Fruit fly (Drosophila melanogaster) whole organism, embryonic: ENCODE data around the gene CG18281.
A peak's percentile ranks its signal among the peaks of the same experiment; 100 is the strongest.

Experiments used
- BEAF-32 ChIP-seq: fragments of 200-800 bp; sonication (Bioruptor generic); optimal IDR thresholded peaks from 3 replicates; lab custom pipeline; 2017; ENCODE audit warnings: missing biosample characterization, missing genetic modification characterization, mild to moderate bottlenecking, moderate library complexity, missing genetic modification reagents
- CG10321 ChIP-seq: fragments of 200-800 bp; sonication (Bioruptor generic); IDR thresholded peaks from 2 replicates; pipeline ENCODE4 v1.3.6; 2022; ENCODE audit warnings: missing biosample characterization, missing genetic modification characterization
- CG11456 ChIP-seq: fragments of 200-800 bp; sonication (Bioruptor generic); IDR thresholded peaks from 3 replicates; pipeline ENCODE4 v1.3.6; 2022; ENCODE audit warnings: missing biosample characterization, missing genetic modification characterization
- CG11504 ChIP-seq: fragments of 200-800 bp; sonication (Bioruptor generic); optimal IDR thresholded peaks from 3 replicates; lab custom pipeline; 2019; ENCODE audit warnings: missing biosample characterization, mild to moderate bottlenecking, missing genetic modification characterization, moderate library complexity
- CG12744 ChIP-seq: fragments of 200-800 bp; sonication (Bioruptor generic); optimal IDR thresholded peaks from 2 replicates; lab custom pipeline; 2016; ENCODE audit warnings: missing biosample characterization, missing genetic modification characterization
- CG18476 ChIP-seq: fragments of 200-800 bp; sonication (Bioruptor generic); optimal IDR thresholded peaks from 2 replicates; lab custom pipeline; 2016; ENCODE audit warnings: missing biosample characterization, mild to moderate bottlenecking, missing genetic modification characterization
- CG32772 ChIP-seq: fragments of 200-800 bp; sonication (Bioruptor generic); IDR thresholded peaks from 2 replicates; pipeline ENCODE4 v1.3.6; 2022; ENCODE audit warnings: missing biosample characterization, missing genetic modification characterization
- CG4328 ChIP-seq: fragments of 200-800 bp; sonication (Bioruptor generic); optimal IDR thresholded peaks from 3 replicates; lab custom pipeline; 2017; ENCODE audit warnings: missing biosample characterization, missing genetic modification reagents, missing genetic modification characterization
- CG43689 ChIP-seq: fragments of 200-800 bp; sonication (Bioruptor generic); IDR thresholded peaks from 2 replicates; pipeline ENCODE4 v1.3.6; 2022; ENCODE audit warnings: missing biosample characterization, missing genetic modification characterization
- CG4617 ChIP-seq: fragments of 200-800 bp; sonication (Bioruptor generic); optimal IDR thresholded peaks from 3 replicates; lab custom pipeline; 2016; ENCODE audit warnings: missing biosample characterization, missing genetic modification characterization, borderline replicate concordance
- CG5953 ChIP-seq: fragments of 200-800 bp; sonication (Bioruptor generic); IDR thresholded peaks from 2 replicates; pipeline ENCODE4 v1.3.6; 2022; ENCODE audit warnings: missing biosample characterization, missing genetic modification characterization
- CG8290 ChIP-seq, 3 experiments: fragments of 200-800 bp; sonication (Bioruptor generic); optimal IDR thresholded peaks; 2 replicates each; lab custom pipeline; 2016 to 2019; ENCODE audit warnings: missing biosample characterization in 3 of 3, missing genetic modification characterization in 3 of 3, mild to moderate bottlenecking in 2 of 3, moderate library complexity in 1 of 3
- CG8478 ChIP-seq: fragments of >200 bp; optimal IDR thresholded peaks from 2 replicates; lab custom pipeline; 2018
- CG9797 ChIP-seq: fragments of 200-800 bp; sonication (Bioruptor generic); optimal IDR thresholded peaks from 3 replicates; lab custom pipeline; 2018; ENCODE audit warnings: missing biosample characterization, mild to moderate bottlenecking, missing genetic modification characterization
- CG9876 ChIP-seq: fragments of 200-800 bp; sonication (Bioruptor generic); optimal IDR thresholded peaks from 2 replicates; lab custom pipeline; 2016; ENCODE audit warnings: missing biosample characterization, missing genetic modification characterization
- Dad ChIP-seq: fragments of 200-800 bp; sonication (Bioruptor generic); optimal IDR thresholded peaks from 3 replicates; lab custom pipeline; 2016; ENCODE audit warnings: missing biosample characterization, missing genetic modification characterization
- Dll ChIP-seq: fragments of 200-800 bp; sonication (Bioruptor generic); IDR thresholded peaks from 4 replicates; pipeline ENCODE4 v1.3.6; 2022; ENCODE audit warnings: missing biosample characterization, missing genetic modification characterization; ENCODE audit not compliant: partially characterized antibody
- H15 ChIP-seq: fragments of 200-800 bp; sonication (Bioruptor generic); IDR thresholded peaks from 3 replicates; pipeline ENCODE4 v1.3.6; 2022; ENCODE audit warnings: missing biosample characterization, missing genetic modification characterization
- HHEX ChIP-seq: fragments of 200-800 bp; sonication (Bioruptor generic); optimal IDR thresholded peaks from 3 replicates; lab custom pipeline; 2017; ENCODE audit warnings: missing biosample characterization, mild to moderate bottlenecking, missing genetic modification characterization, missing genetic modification reagents
- Lpt ChIP-seq: fragments of >200 bp; optimal IDR thresholded peaks from 2 replicates; lab custom pipeline; 2018; ENCODE audit warnings: missing biosample characterization, missing genetic modification characterization
- Nf-YB ChIP-seq: fragments of 200-800 bp; sonication (Bioruptor generic); optimal IDR thresholded peaks from 3 replicates; lab custom pipeline; 2019; ENCODE audit warnings: missing biosample characterization, mild to moderate bottlenecking, missing genetic modification characterization, moderate library complexity
- Oaz ChIP-seq: fragments of 200-800 bp; sonication (Bioruptor generic); IDR thresholded peaks from 2 replicates; pipeline ENCODE4 v1.3.6; 2022; ENCODE audit warnings: missing biosample characterization, missing genetic modification characterization
- PHDP ChIP-seq: fragments of 200-800 bp; sonication (Bioruptor generic); optimal IDR thresholded peaks from 3 replicates; lab custom pipeline; 2018; ENCODE audit warnings: missing biosample characterization, mild to moderate bottlenecking, missing genetic modification characterization, moderate library complexity
- Rfx ChIP-seq: fragments of 200-800 bp; sonication (Bioruptor generic); IDR thresholded peaks from 2 replicates; pipeline ENCODE4 v1.3.6; 2022; ENCODE audit warnings: missing biosample characterization, missing genetic modification characterization
- ato ChIP-seq: fragments of 200-800 bp; sonication (Bioruptor generic); IDR thresholded peaks from 2 replicates; pipeline ENCODE4 v1.3.6; 2022; ENCODE audit warnings: missing biosample characterization, missing genetic modification characterization; ENCODE audit not compliant: partially characterized antibody
- bab2 ChIP-seq: fragments of 200-800 bp; sonication (Bioruptor generic); optimal IDR thresholded peaks from 2 replicates; lab custom pipeline; 2016; ENCODE audit warnings: missing biosample characterization, missing genetic modification characterization
- cas ChIP-seq: fragments of 200-800 bp; sonication (Bioruptor generic); IDR thresholded peaks from 2 replicates; pipeline ENCODE4 v1.3.6; 2022; ENCODE audit warnings: missing biosample characterization, missing genetic modification characterization
- dimm ChIP-seq: fragments of 200-800 bp; sonication (Bioruptor generic); IDR thresholded peaks from 2 replicates; pipeline ENCODE4 v1.3.6; 2022; ENCODE audit warnings: missing biosample characterization, missing genetic modification characterization
- dm ChIP-seq: fragments of 200-800 bp; sonication (Bioruptor generic); optimal IDR thresholded peaks from 3 replicates; lab custom pipeline; 2016; ENCODE audit warnings: missing biosample characterization, missing genetic modification characterization
- dmrt11E ChIP-seq: fragments of 200-800 bp; sonication (Bioruptor generic); optimal IDR thresholded peaks from 3 replicates; lab custom pipeline; 2018; ENCODE audit warnings: missing biosample characterization, mild to moderate bottlenecking, missing genetic modification characterization, moderate library complexity
- exex ChIP-seq: fragments of 200-800 bp; sonication (Bioruptor generic); optimal IDR thresholded peaks from 4 replicates; lab custom pipeline; 2018; ENCODE audit warnings: missing biosample characterization, mild to moderate bottlenecking, missing genetic modification characterization, moderate library complexity
- eyg ChIP-seq: fragments of 200-800 bp; sonication (Bioruptor generic); optimal IDR thresholded peaks from 3 replicates; lab custom pipeline; 2016; ENCODE audit warnings: missing biosample characterization, missing genetic modification characterization
- hkb ChIP-seq, 2 experiments: fragments of 200-800 bp in 1 of 2; fragments of >200 bp in 1 of 2; sonication (Bioruptor generic) in 1 of 2; IDR thresholded peaks in 1 of 2; optimal IDR thresholded peaks in 1 of 2; 2 replicates each; pipeline versions ENCODE4 v1.3.6 to Lab custom; 2017 to 2022; ENCODE audit warnings: missing biosample characterization in 1 of 2, missing genetic modification characterization in 1 of 2
- hth ChIP-seq: fragments of >200 bp; optimal IDR thresholded peaks from 2 replicates; lab custom pipeline; 2017; ENCODE audit warnings: inconsistent platforms
- ind ChIP-seq: fragments of 200-800 bp; sonication (Bioruptor generic); optimal IDR thresholded peaks from 3 replicates; lab custom pipeline; 2016; ENCODE audit warnings: missing biosample characterization, missing genetic modification characterization
- klu ChIP-seq: fragments of 200-800 bp; sonication (Bioruptor generic); IDR thresholded peaks from 2 replicates; pipeline ENCODE4 v1.3.6; 2022; ENCODE audit warnings: missing biosample characterization, missing genetic modification characterization
- knrl ChIP-seq: fragments of 200-800 bp; sonication (Bioruptor generic); IDR thresholded peaks from 3 replicates; pipeline ENCODE4 v1.3.6; 2022; ENCODE audit warnings: missing biosample characterization, missing genetic modification characterization; ENCODE audit not compliant: partially characterized antibody
- lab ChIP-seq: fragments of 200-800 bp; sonication (Bioruptor generic); optimal IDR thresholded peaks from 3 replicates; lab custom pipeline; 2017; ENCODE audit warnings: missing biosample characterization, missing genetic modification characterization, mild to moderate bottlenecking, moderate library complexity, missing genetic modification reagents
- nau ChIP-seq: fragments of 200-800 bp; sonication (Bioruptor generic); optimal IDR thresholded peaks from 3 replicates; lab custom pipeline; 2017; ENCODE audit warnings: missing biosample characterization, mild to moderate bottlenecking, missing genetic modification characterization, missing genetic modification reagents
- onecut ChIP-seq: fragments of 200-800 bp; sonication (Bioruptor generic); IDR thresholded peaks from 2 replicates; pipeline ENCODE4 v1.3.6; 2022; ENCODE audit warnings: missing biosample characterization, missing genetic modification characterization
- otp ChIP-seq: fragments of 200-800 bp; sonication (Bioruptor generic); IDR thresholded peaks from 3 replicates; pipeline ENCODE4, ENCODE4 v1.3.6; 2022; ENCODE audit warnings: missing biosample characterization, missing genetic modification characterization
- pzg ChIP-seq: fragments of 200-800 bp; sonication (Bioruptor generic); optimal IDR thresholded peaks from 3 replicates; lab custom pipeline; 2018; ENCODE audit warnings: missing biosample characterization, mild to moderate bottlenecking, missing genetic modification characterization, moderate library complexity
- row ChIP-seq: fragments of 200-800 bp; sonication (Bioruptor generic); IDR thresholded peaks from 3 replicates; pipeline ENCODE4 v1.3.6; 2022; ENCODE audit warnings: missing biosample characterization, missing genetic modification characterization
- sens ChIP-seq: fragments of 200-800 bp; sonication (Bioruptor generic); peaks from one replicate; lab custom pipeline; 2016; ENCODE audit warnings: missing biosample characterization, missing genetic modification characterization
- ssp ChIP-seq: fragments of 200-800 bp; sonication (Bioruptor generic); IDR thresholded peaks from 2 replicates; pipeline ENCODE4 v1.3.6; 2022; ENCODE audit warnings: missing biosample characterization, missing genetic modification characterization
- trh ChIP-seq: fragments of 200-800 bp; sonication (Bioruptor generic); optimal IDR thresholded peaks from 2 replicates; lab custom pipeline; 2016; ENCODE audit warnings: missing biosample characterization, missing genetic modification characterization
- vnd ChIP-seq: fragments of 200-800 bp; sonication (Bioruptor generic); IDR thresholded peaks from 3 replicates; pipeline ENCODE4 v1.3.6; 2022; ENCODE audit warnings: missing biosample characterization, missing genetic modification characterization; ENCODE audit not compliant: partially characterized antibody
- vvl ChIP-seq: fragments of 200-800 bp; sonication (Bioruptor generic); IDR thresholded peaks from 2 replicates; pipeline ENCODE4 v1.3.6; 2022; ENCODE audit warnings: missing biosample characterization, missing genetic modification characterization
- zfh1 ChIP-seq: fragments of 200-800 bp; sonication (Bioruptor generic); IDR thresholded peaks from 3 replicates; pipeline ENCODE4 v1.3.6; 2022; ENCODE audit warnings: missing biosample characterization, missing genetic modification characterization

CG18281 gene

dm6 chr3L:20487649-20488048, 12.0 kb upstream of the CG18281 start (continued):
- TF ChIP-seq trh: no peak
- no peak for TF ChIP-seq klu (GFP tag; lab: Robert Waterston, UW)
- TF ChIP-seq ato (GFP tag; lab: Robert Waterston, UW): 0 out of 2 replicates have a peak, but pooled peaks have one; percentile 9

DNA sequence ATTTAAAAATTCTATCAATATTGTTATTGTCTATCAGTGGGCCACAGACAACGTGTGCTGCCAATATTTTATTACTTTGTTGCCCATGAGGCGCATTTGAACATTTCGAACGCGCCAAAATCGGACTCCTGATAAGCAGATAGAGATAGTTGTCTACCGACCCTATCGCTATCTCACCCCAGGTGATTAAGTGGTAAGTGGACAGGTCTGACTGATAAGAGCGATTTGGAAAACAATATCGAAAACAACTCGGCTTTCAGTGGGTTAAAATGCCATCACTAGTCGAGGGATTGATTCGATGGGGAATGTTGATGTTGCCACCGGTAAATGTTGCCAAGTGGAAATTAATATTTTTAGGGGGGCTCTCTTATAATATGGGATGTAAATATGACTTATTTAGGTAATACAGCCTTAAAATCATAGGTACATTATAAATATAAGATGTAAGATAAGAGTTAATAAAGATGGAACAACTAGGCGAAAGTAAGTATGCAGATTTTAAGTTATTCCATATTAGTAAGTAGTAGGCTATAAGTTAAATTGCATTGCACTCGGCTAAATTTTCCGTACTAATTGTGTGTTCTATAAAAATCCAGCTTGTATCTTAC, 8.0 kb upstream of the CG18281 start, which contains the start of gene ND-39:
ND-39 (plus strand) TSS at position 558 of the 608 bp plus-strand sequence.
- TF ChIP-seq Dad (GFP tag; lab: Kevin White, UChicago) (no peak), CG4617 (GFP tag; lab: Kevin White, UChicago) (no peak), Lpt (GFP tag; lab: Kevin White, UChicago) (no peak), HHEX (GFP tag; lab: Kevin White, UChicago) (no peak), CG8290 (GFP tag; optimal IDR thresholded peaks at IDR 0.05; lab: Kevin White, UChicago) (no peak), CG8290 (tag; optimal IDR thresholded peaks at IDR 0.05; lab: Kevin White, UChicago) (peak in 1 of 2 experiments; percentile 29), exex (peak; percentile 89), ind (GFP tag; lab: Kevin White, UChicago) (no peak), knrl (peak; percentile 10; the same call in 1 of the 3 replicates), CG10321 (peak; percentile 82), row (GFP tag; lab: Robert Waterston, UW) (peak; percentile 34; the same call in 1 of the 3 replicates), PHDP (no peak), eyg (GFP tag; lab: Kevin White, UChicago) (no peak), CG9797 (GFP tag; lab: Kevin White, UChicago) (no peak), dmrt11E (tag; lab: Kevin White, UChicago) (no peak), bab2 (no peak), nau (no peak), Dll (0 out of 4 replicates have a peak, but pooled peaks have one; percentile 10), vnd (peak; percentile 29; the same call in 1 of the 3 replicates), sens (peak; percentile 37), Oaz (GFP tag; lab: Robert Waterston, UW) (no peak), dimm (GFP tag; lab: Robert Waterston, UW) (no peak), CG12744 (GFP tag; lab: Kevin White, UChicago) (no peak), zfh1 (GFP tag; lab: Robert Waterston, UW) (no peak), CG9876 (GFP tag; lab: Kevin White, UChicago) (no peak), CG11504 (tag; lab: Kevin White, UChicago) (peak; percentile 100), vvl (GFP tag; lab: Robert Waterston, UW) (no peak), lab (peak; percentile 55), CG4328 (GFP tag; lab: Kevin White, UChicago) (no peak), CG8478 (no peak), Nf-YB (no peak), pzg (GFP tag; lab: Kevin White, UChicago) (peak; percentile 53), onecut (GFP tag; lab: Robert Waterston, UW) (no peak), ssp (GFP tag; lab: Robert Waterston, UW) (no peak), otp (GFP tag; lab: Robert Waterston, UW) (no peak), CG43689 (GFP tag; lab: Robert Waterston, UW) (no peak), CG5953 (GFP tag; lab: Robert Waterston, UW) (no peak), CG32772 (GFP tag; lab: Robert Waterston, UW) (no peak), H15 (GFP tag; lab: Robert Waterston, UW) (no peak), hkb (optimal IDR thresholded peaks at IDR 0.05; lab: Kevin White, UChicago) (no peak), hkb (GFP tag; IDR thresholded peaks at IDR 0.05; lab: Robert Waterston, UW) (no peak), dm (GFP tag; lab: Kevin White, UChicago) (no peak), CG18476 (no peak), BEAF-32 (GFP tag; lab: Kevin White, UChicago) (peak; percentile 47), Rfx (GFP tag; lab: Robert Waterston, UW) (no peak), cas (GFP tag; lab: Robert Waterston, UW) (no peak), CG11456 (GFP tag; lab: Robert Waterston, UW) (no peak), hth (lab: Kevin White, UChicago) (no peak)
